Worm (Caenorhabditis elegans) whole organism, young adult: ENCODE data around the gene C01C4.2.

ENCODE experiments used
- Y95B8A.8 ChIP-seq: fragments of 200-800 bp; sonication (Bioruptor generic); IDR thresholded peaks from 2 replicates; pipeline ENCODE4 v1.3.6; 2022; ENCODE audit warnings: missing genetic modification reagents, missing genetic modification characterization, missing compliant biosample characterization
- ceh-100 ChIP-seq: fragments of 200-800 bp; sonication (Bioruptor generic); IDR thresholded peaks from 2 replicates; pipeline ENCODE4 v1.3.6; 2022; ENCODE audit warnings: missing genetic modification reagents, missing genetic modification characterization, missing compliant biosample characterization
- hmg-1.2 ChIP-seq: fragments of 200-800 bp; sonication (Bioruptor generic); IDR thresholded peaks from 2 replicates; pipeline ENCODE4 v1.3.6; 2022; ENCODE audit warnings: missing genetic modification reagents, missing genetic modification characterization, missing compliant biosample characterization
- rec-8 ChIP-seq, 2 experiments: sonication (generic microtip); optimal IDR thresholded peaks; 2 replicates each; lab custom pipeline; 2016; ENCODE audit warnings: mild to moderate bottlenecking in 2 of 2, missing genetic modification characterization in 2 of 2, missing genetic modification reagents in 2 of 2, missing genotype in 2 of 2, missing biosample characterization in 1 of 2, missing compliant biosample characterization in 1 of 2, moderate library complexity in 1 of 2
- sdz-38 ChIP-seq: sonication (generic microtip); optimal IDR thresholded peaks from 2 replicates; lab custom pipeline; 2016; ENCODE audit warnings: missing genotype, missing genetic modification characterization, missing compliant biosample characterization
- snpc-4 ChIP-seq, 5 experiments: fragments of 150-350 bp in 1 of 5; sonication (generic microtip) in 4 of 5; optimal IDR thresholded peaks; 2 replicates each; lab custom pipeline; 2014 to 2018; ENCODE audit warnings: missing genetic modification characterization in 5 of 5, missing biosample characterization in 3 of 5, antibody characterized with exemption in 2 of 5, mild to moderate bottlenecking in 2 of 5, missing compliant biosample characterization in 2 of 5, missing genotype in 2 of 5, moderate library complexity in 2 of 5, missing genetic modification reagents in 1 of 5
- ztf-6 ChIP-seq: fragments of 200-800 bp; sonication (Bioruptor generic); IDR thresholded peaks from 2 replicates; pipeline ENCODE4 v1.3.6; 2022; ENCODE audit warnings: missing genetic modification reagents, missing genetic modification characterization, missing compliant biosample characterization

DNA sequence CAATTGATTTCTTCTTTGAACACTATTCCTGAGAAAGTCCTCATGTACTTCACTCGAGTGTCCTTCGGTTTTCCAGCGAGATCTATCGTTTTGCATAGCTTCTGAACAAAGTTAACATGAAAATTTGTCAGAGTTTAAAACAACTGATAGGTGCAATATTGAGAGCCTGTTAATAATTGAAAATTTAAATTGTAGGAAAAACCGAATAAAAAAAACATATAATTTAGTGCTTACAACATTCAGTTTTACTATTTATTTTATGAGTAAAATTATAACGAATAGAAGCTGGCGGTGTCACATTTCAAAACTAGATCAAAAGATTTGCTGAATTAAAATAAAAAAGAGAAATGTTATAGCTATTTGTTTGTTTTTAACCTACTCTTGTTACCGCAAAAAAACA is 21.8 kb upstream of the C01C4.2 start, which contains the start of gene C02F12.8:
- TF ChIP-seq sdz-38 (no peak), Y95B8A.8 (no peak), ceh-100 (GFP tag; lab: Robert Waterston, UW) (no peak), ztf-6 (no peak), hmg-1.2 (no peak), rec-8 (tag; optimal IDR thresholded peaks at IDR 0.05; lab: Kevin White, UChicago) (no peak), snpc-4 (GFP tag; optimal IDR thresholded peaks at IDR 0.05; lab: Kevin White, UChicago) (no peak), snpc-4 (tag; optimal IDR thresholded peaks at IDR 0.05; lab: Kevin White, UChicago) (no peak)
